Fruit fly (Drosophila melanogaster): ENCODE measurements around the gene Pbp95.

Gene Pbp95

dm6 chr3R:7977011-7977925, 36.3 kb upstream of the Pbp95 start (continued):
- no peak for TF ChIP-seq cato (GFP tag; optimal IDR thresholded peaks at IDR 0.05; ENCODE audit: borderline replicate concordance)
- TF ChIP-seq esg (GFP tag; conservative IDR thresholded peaks at IDR 0.05): no peak
- TF ChIP-seq CG2120 (GFP tag; optimal IDR thresholded peaks at IDR 0.05): peak; percentile 16
- no peak for TF ChIP-seq CG18764 (GFP tag; optimal IDR thresholded peaks at IDR 0.05)
- no peak for TF ChIP-seq CG3065 (GFP tag; optimal IDR thresholded peaks at IDR 0.05)
- TF ChIP-seq CG30020 (tag; optimal IDR thresholded peaks at IDR 0.05): peak; percentile 56
- no peak for TF ChIP-seq CG11504 (tag; optimal IDR thresholded peaks at IDR 0.05)
- peak; percentile 10 for TF ChIP-seq CG4820 (GFP tag; optimal IDR thresholded peaks at IDR 0.05)
- no peak for TF ChIP-seq B-H1 (GFP tag; IDR thresholded peaks at IDR 0.05)
- TF ChIP-seq Oaz (GFP tag; IDR thresholded peaks at IDR 0.05): no peak
- no peak for TF ChIP-seq CG18599 (GFP tag; optimal IDR thresholded peaks at IDR 0.05)
- no peak for TF ChIP-seq nerfin-2 (GFP tag; IDR thresholded peaks at IDR 0.05; ENCODE audit: partially characterized antibody)
- no peak for TF ChIP-seq CG32772 (GFP tag; IDR thresholded peaks at IDR 0.05)
- TF ChIP-seq CG17912 (GFP tag; optimal IDR thresholded peaks at IDR 0.05): no peak
- peak; percentile 37 for TF ChIP-seq CG17568 (GFP tag; optimal IDR thresholded peaks at IDR 0.05)
- TF ChIP-seq CG11696 (GFP tag; IDR thresholded peaks at IDR 0.05): no peak
- no peak for TF ChIP-seq danr (GFP tag; IDR thresholded peaks at IDR 0.05)
- TF ChIP-seq CG12299 (tag; optimal IDR thresholded peaks at IDR 0.05): no peak
- TF ChIP-seq CG14441 (GFP tag; IDR thresholded peaks at IDR 0.05): no peak
- TF ChIP-seq croc (GFP tag; conservative IDR thresholded peaks at IDR 0.05): no peak
- TF ChIP-seq CG1233 (GFP tag; optimal IDR thresholded peaks at IDR 0.05): peak; percentile 29
- TF ChIP-seq jumu (GFP tag; optimal IDR thresholded peaks at IDR 0.05): peak; percentile 16
- peak; percentile 43; the same call in 1 of the 2 replicates for TF ChIP-seq Dref (GFP tag; IDR thresholded peaks at IDR 0.05)
- peak; percentile 58; the same call in 1 of the 3 replicates for TF ChIP-seq Opbp (GFP tag; IDR thresholded peaks at IDR 0.05; ENCODE audit: partially characterized antibody)
- no peak for TF ChIP-seq NK7.1 (GFP tag; optimal IDR thresholded peaks at IDR 0.05)
- TF ChIP-seq bigmax (GFP tag; optimal IDR thresholded peaks at IDR 0.05): peak; percentile 91
- no peak for TF ChIP-seq CG43689 (GFP tag; IDR thresholded peaks at IDR 0.05)
- TF ChIP-seq CG13296 (GFP tag; optimal IDR thresholded peaks at IDR 0.05): no peak
- TF ChIP-seq Lhr (GFP tag; optimal IDR thresholded peaks at IDR 0.05): peak; percentile 86
- peak; percentile 49 for TF ChIP-seq CG10147 (GFP tag; optimal IDR thresholded peaks at IDR 0.05)
- TF ChIP-seq pum (GFP tag; optimal IDR thresholded peaks at IDR 0.05): no peak
- TF ChIP-seq CG3726 (GFP tag; IDR thresholded peaks at IDR 0.05): no peak
- TF ChIP-seq Sry-δ (GFP tag; optimal IDR thresholded peaks at IDR 0.05): peak; percentile 50
- no peak for TF ChIP-seq sima (GFP tag; optimal IDR thresholded peaks at IDR 0.05)
- no peak for TF ChIP-seq H15 (GFP tag; IDR thresholded peaks at IDR 0.05)
- TF ChIP-seq CG17328 (GFP tag; IDR thresholded peaks at IDR 0.05): no peak
- no peak for TF ChIP-seq Ets65A (GFP tag)
- peak; percentile 2 for TF ChIP-seq Side (GFP tag; optimal IDR thresholded peaks at IDR 0.05)
- peak; percentile 56 for TF ChIP-seq CG10267 (tag; optimal IDR thresholded peaks at IDR 0.05)
- peak; percentile 9 for TF ChIP-seq CG13624 (GFP tag; optimal IDR thresholded peaks at IDR 0.05)
- peak; percentile 21 for TF ChIP-seq CG12219 (GFP tag; optimal IDR thresholded peaks at IDR 0.05)
- TF ChIP-seq nau (GFP tag; optimal IDR thresholded peaks at IDR 0.05): peak; percentile 18
- no peak for TF ChIP-seq CG15479 (GFP tag; optimal IDR thresholded peaks at IDR 0.05)
- TF ChIP-seq dmrt11E (tag; optimal IDR thresholded peaks at IDR 0.05): no peak
- no peak for TF ChIP-seq sisA (GFP tag; IDR thresholded peaks at IDR 0.05)
- TF ChIP-seq inv (GFP tag; IDR thresholded peaks at IDR 0.05; ENCODE audit: partially characterized antibody): no peak
- no peak for TF ChIP-seq usp (GFP tag; optimal IDR thresholded peaks at IDR 0.05)
- TF ChIP-seq kah (GFP tag; optimal IDR thresholded peaks at IDR 0.05): no peak
- no peak for TF ChIP-seq sob (GFP tag; IDR thresholded peaks at IDR 0.05)

Measured in whole organism, embryonic.